Fruit fly (Drosophila melanogaster): ENCODE results near the gene CG5644.

dm6 chr3L:9019196-9019662, 39.5 kb upstream of the CG5644 start, which contains the start of gene Doc2:
- no peak for TF ChIP-seq CTCF (optimal IDR thresholded peaks at IDR 0.05)
- TF ChIP-seq CG8478 (optimal IDR thresholded peaks at IDR 0.05) = no peak

All from S2 (cell line).